Worm (Caenorhabditis elegans) whole organism, L2 larva: ENCODE measurements around the gene sec-24.2.

Experiments
- C34F6.9 ChIP-seq: fragments of 150-350 bp; optimal IDR thresholded peaks from 2 replicates; lab custom pipeline; 2014; ENCODE audit warnings: missing biosample characterization, missing genetic modification characterization
- F13H6.1 ChIP-seq: sonication (generic microtip); optimal IDR thresholded peaks from 2 replicates; lab custom pipeline; 2016; ENCODE audit warnings: missing genetic modification characterization, missing compliant biosample characterization
- R02D3.7 ChIP-seq: fragments of 150-350 bp; optimal IDR thresholded peaks from 2 replicates; lab custom pipeline; 2014; ENCODE audit warnings: missing biosample characterization, missing genetic modification characterization
- Y55F3AM.14 ChIP-seq: fragments of 200-800 bp; sonication (Bioruptor generic); optimal IDR thresholded peaks from 2 replicates; lab custom pipeline; 2018; ENCODE audit warnings: mild to moderate bottlenecking, missing genetic modification characterization, missing compliant biosample characterization
- ZK546.5 ChIP-seq: sonication (generic microtip); optimal IDR thresholded peaks from 2 replicates; lab custom pipeline; 2017; ENCODE audit warnings: missing biosample characterization, missing genetic modification characterization
- alr-1 ChIP-seq: fragments of 150-350 bp; optimal IDR thresholded peaks from 2 replicates; lab custom pipeline; 2014; ENCODE audit warnings: missing biosample characterization, missing genetic modification characterization
- aly-2 ChIP-seq: fragments of 150-350 bp; optimal IDR thresholded peaks from 2 replicates; lab custom pipeline; 2014; ENCODE audit warnings: missing biosample characterization, missing genetic modification characterization
- blmp-1 ChIP-seq: sonication (generic microtip); optimal IDR thresholded peaks from 2 replicates; lab custom pipeline; 2017; ENCODE audit warnings: missing genetic modification characterization, mild to moderate bottlenecking, missing compliant biosample characterization, antibody characterized with exemption, moderate library complexity; ENCODE audit not compliant: insufficient read depth
- ceh-16 ChIP-seq: fragments of 150-350 bp; optimal IDR thresholded peaks from 2 replicates; lab custom pipeline; 2014; ENCODE audit warnings: missing biosample characterization, missing genetic modification characterization
- ceh-82 ChIP-seq: fragments of 150-350 bp; optimal IDR thresholded peaks from 2 replicates; lab custom pipeline; 2014; ENCODE audit warnings: missing biosample characterization, missing genetic modification characterization
- crh-2 ChIP-seq: sonication (generic microtip); optimal IDR thresholded peaks from 2 replicates; lab custom pipeline; 2017; ENCODE audit warnings: missing biosample characterization, missing genetic modification characterization
- dmd-4 ChIP-seq: sonication (generic microtip); optimal IDR thresholded peaks from 2 replicates; lab custom pipeline; 2017; ENCODE audit warnings: missing biosample characterization, missing genetic modification characterization
- egl-27 ChIP-seq: sonication (generic microtip); optimal IDR thresholded peaks from 3 replicates; lab custom pipeline; 2017; ENCODE audit warnings: missing biosample characterization, missing genetic modification reagents, missing genetic modification characterization
- elt-1 ChIP-seq: fragments of 150-350 bp; optimal IDR thresholded peaks from 2 replicates; lab custom pipeline; 2014; ENCODE audit warnings: missing biosample characterization, missing genetic modification characterization
- elt-3 ChIP-seq: sonication (generic microtip); optimal IDR thresholded peaks from 2 replicates; lab custom pipeline; 2017; ENCODE audit warnings: missing biosample characterization, missing genetic modification characterization
- fos-1 ChIP-seq: fragments of 150-350 bp; optimal IDR thresholded peaks from 2 replicates; lab custom pipeline; 2014; ENCODE audit warnings: missing biosample characterization, missing genetic modification characterization
- gmeb-1 ChIP-seq: fragments of 150-350 bp; optimal IDR thresholded peaks from 2 replicates; lab custom pipeline; 2014; ENCODE audit warnings: missing biosample characterization, missing genetic modification characterization
- lin-11 ChIP-seq: fragments of 150-350 bp; sonication (generic microtip); optimal IDR thresholded peaks from 2 replicates; lab custom pipeline; 2014; ENCODE audit warnings: missing biosample characterization, missing genetic modification characterization, inconsistent platforms, mixed read lengths
- lin-13 ChIP-seq: fragments of 150-350 bp; optimal IDR thresholded peaks from 2 replicates; lab custom pipeline; 2014; ENCODE audit warnings: missing biosample characterization, missing genetic modification reagents, missing genetic modification characterization
- lin-39 ChIP-seq: fragments of 150-350 bp; optimal IDR thresholded peaks from 2 replicates; lab custom pipeline; 2014; ENCODE audit warnings: missing biosample characterization, missing genetic modification reagents, missing genetic modification characterization
- lsy-2 ChIP-seq, 2 experiments: fragments of 150-350 bp in 1 of 2; sonication (generic microtip) in 1 of 2; optimal IDR thresholded peaks; 2 replicates each; lab custom pipeline; 2014 to 2017; ENCODE audit warnings: missing biosample characterization in 2 of 2, missing genetic modification characterization in 2 of 2
- mab-5 ChIP-seq: fragments of 150-350 bp; optimal IDR thresholded peaks from 2 replicates; lab custom pipeline; 2014; ENCODE audit warnings: missing biosample characterization, missing genetic modification characterization
- mbf-1 ChIP-seq: sonication (generic microtip); optimal IDR thresholded peaks from 2 replicates; lab custom pipeline; 2017; ENCODE audit warnings: missing biosample characterization, missing genetic modification characterization
- mdl-1 ChIP-seq, 2 experiments: fragments of 150-350 bp in 1 of 2; sonication (generic microtip) in 1 of 2; optimal IDR thresholded peaks; 2 replicates each; lab custom pipeline; 2017; ENCODE audit warnings: missing biosample characterization in 2 of 2, missing genetic modification characterization in 2 of 2
- nhr-10 ChIP-seq: sonication (generic microtip); optimal IDR thresholded peaks from 2 replicates; lab custom pipeline; 2017; ENCODE audit warnings: missing biosample characterization, missing genetic modification characterization
- nhr-11 ChIP-seq: fragments of 150-350 bp; optimal IDR thresholded peaks from 2 replicates; lab custom pipeline; 2014; ENCODE audit warnings: missing biosample characterization, missing genetic modification characterization
- nhr-12 ChIP-seq: fragments of 150-350 bp; optimal IDR thresholded peaks from 2 replicates; lab custom pipeline; 2014; ENCODE audit warnings: missing biosample characterization, missing genetic modification characterization
- nhr-129 ChIP-seq: fragments of 150-350 bp; optimal IDR thresholded peaks from 2 replicates; lab custom pipeline; 2014; ENCODE audit warnings: missing biosample characterization, missing genetic modification characterization
- nhr-21 ChIP-seq: fragments of 150-350 bp; optimal IDR thresholded peaks from 2 replicates; lab custom pipeline; 2014; ENCODE audit warnings: missing biosample characterization, missing genetic modification characterization
- nhr-237 ChIP-seq: fragments of 150-350 bp; optimal IDR thresholded peaks from 2 replicates; lab custom pipeline; 2014; ENCODE audit warnings: missing biosample characterization, missing genetic modification characterization
- nhr-25 ChIP-seq: fragments of 150-350 bp; sonication (generic microtip); optimal IDR thresholded peaks from 3 replicates; lab custom pipeline; 2014; ENCODE audit warnings: missing biosample characterization, missing genetic modification characterization
- nhr-6 ChIP-seq: fragments of 150-350 bp; optimal IDR thresholded peaks from 2 replicates; lab custom pipeline; 2014; ENCODE audit warnings: missing biosample characterization, missing genetic modification characterization
- nhr-77 ChIP-seq: fragments of 150-350 bp; optimal IDR thresholded peaks from 2 replicates; lab custom pipeline; 2014; ENCODE audit warnings: missing biosample characterization, missing genetic modification characterization
- peb-1 ChIP-seq: fragments of 150-350 bp; optimal IDR thresholded peaks from 2 replicates; lab custom pipeline; 2014; ENCODE audit warnings: missing biosample characterization, missing genetic modification characterization
- sem-4 ChIP-seq: fragments of 150-350 bp; optimal IDR thresholded peaks from 2 replicates; lab custom pipeline; 2014; ENCODE audit warnings: missing biosample characterization, missing genetic modification reagents, missing genetic modification characterization
- skn-1 ChIP-seq: sonication (generic microtip); optimal IDR thresholded peaks from 2 replicates; lab custom pipeline; 2017; ENCODE audit warnings: missing biosample characterization, missing genetic modification characterization
- sma-3 ChIP-seq: sonication (generic microtip); optimal IDR thresholded peaks from 2 replicates; lab custom pipeline; 2016; ENCODE audit warnings: missing genetic modification reagents, missing genetic modification characterization, missing compliant biosample characterization
- sma-9 ChIP-seq, 2 experiments: fragments of 150-350 bp in 1 of 2; sonication (generic microtip) in 1 of 2; optimal IDR thresholded peaks; 2 replicates each; lab custom pipeline; 2014 to 2016; ENCODE audit warnings: missing genetic modification characterization in 2 of 2, mild to moderate bottlenecking in 1 of 2, missing biosample characterization in 1 of 2, missing compliant biosample characterization in 1 of 2, missing genetic modification reagents in 1 of 2, moderate library complexity in 1 of 2
- unc-39 ChIP-seq: fragments of 150-350 bp; optimal IDR thresholded peaks from 2 replicates; lab custom pipeline; 2014; ENCODE audit warnings: missing biosample characterization, missing genetic modification characterization
- unc-55 ChIP-seq: fragments of 150-350 bp; sonication (generic microtip); optimal IDR thresholded peaks from 3 replicates; lab custom pipeline; 2014; ENCODE audit warnings: missing biosample characterization, missing genetic modification reagents, missing genetic modification characterization
- unc-62 ChIP-seq: fragments of 150-350 bp; optimal IDR thresholded peaks from 2 replicates; lab custom pipeline; 2014; ENCODE audit warnings: missing biosample characterization, missing genetic modification reagents, missing genetic modification characterization
- zag-1 ChIP-seq: fragments of 150-350 bp; optimal IDR thresholded peaks from 2 replicates; lab custom pipeline; 2014; ENCODE audit warnings: missing biosample characterization, missing genetic modification characterization
- ztf-1 ChIP-seq: fragments of 200-800 bp; sonication (Bioruptor generic); conservative IDR thresholded peaks from 2 replicates; pipeline ENCODE4 v1.3.6; 2022; ENCODE audit warnings: missing genetic modification characterization, missing compliant biosample characterization
- ztf-11 ChIP-seq: sonication (generic microtip); optimal IDR thresholded peaks from 2 replicates; lab custom pipeline; 2017; ENCODE audit warnings: missing biosample characterization, missing genetic modification characterization
- ztf-4 ChIP-seq: fragments of 150-350 bp; optimal IDR thresholded peaks from 2 replicates; lab custom pipeline; 2014; ENCODE audit warnings: missing biosample characterization, missing genetic modification characterization

sec-24.2 gene

ce11 chrIV:12360742-12361195 is at the start of gene sec-24.2:
TSS of gene sec-24.2 (minus strand) at chrIV:12360792.
- TF ChIP-seq C34F6.9 (tag; lab: Kevin White, UChicago): peak; percentile 0
- no peak for TF ChIP-seq lsy-2 (tag; optimal IDR thresholded peaks at IDR 0.05; lab: Kevin White, UChicago)
- TF ChIP-seq, all 48 proteins: peak for 1

- TF ChIP-seq nhr-12 (tag; lab: Kevin White, UChicago): no peak
- no peak for TF ChIP-seq ztf-11 (tag; lab: Kevin White, UChicago)
- no peak for TF ChIP-seq ZK546.5
- no peak for TF ChIP-seq crh-2 (tag; lab: Kevin White, UChicago)
- no peak for TF ChIP-seq alr-1 (tag; lab: Kevin White, UChicago)
- TF ChIP-seq sma-3 (GFP tag; lab: Kevin White, UChicago): no peak
- no peak for TF ChIP-seq aly-2 (tag; lab: Kevin White, UChicago)
- no peak for TF ChIP-seq unc-62 (GFP tag; lab: Kevin White, UChicago)
- no peak for TF ChIP-seq skn-1 (tag; lab: Kevin White, UChicago)
These were observed 49.6 kb upstream of the sec-24.2 start, which contains the start of gene acl-13 for ce11 chrIV:12410167-12410566. TSS of gene acl-13 (plus strand) at chrIV:12410467.

- TF ChIP-seq peb-1 (tag; lab: Kevin White, UChicago) (no peak), blmp-1 (tag; lab: Kevin White, UChicago) (no peak), ceh-82 (no peak), nhr-10 (no peak), unc-55 (GFP tag; lab: Kevin White, UChicago) (no peak), egl-27 (no peak), unc-39 (tag; lab: Kevin White, UChicago) (no peak), elt-1 (tag; lab: Kevin White, UChicago) (no peak), sma-3 (GFP tag; lab: Kevin White, UChicago) (no peak)
These were observed 48.0 kb upstream of the sec-24.2 start, which contains the start of gene dsb-1 for ce11 chrIV:12408625-12409024. TSS of gene dsb-1 (plus strand) at chrIV:12408925.

- no peak for TF ChIP-seq ztf-11 (tag; lab: Kevin White, UChicago)
- peak; percentile 87 for TF ChIP-seq crh-2 (tag; lab: Kevin White, UChicago)
- peak; percentile 79 for TF ChIP-seq lin-11 (tag; lab: Kevin White, UChicago)
- TF ChIP-seq nhr-25: peak; percentile 71
- peak; percentile 64 for TF ChIP-seq ztf-4 (tag; lab: Kevin White, UChicago)
- TF ChIP-seq nhr-6 (tag; lab: Kevin White, UChicago): no peak
- peak; percentile 65 for TF ChIP-seq nhr-21 (tag; lab: Kevin White, UChicago)
- no peak for TF ChIP-seq peb-1 (tag; lab: Kevin White, UChicago)
- TF ChIP-seq nhr-77 (tag; lab: Kevin White, UChicago): no peak
- no peak for TF ChIP-seq ztf-1 (GFP tag; lab: Robert Waterston, UW)
- TF ChIP-seq mdl-1 (tag; optimal IDR thresholded peaks at IDR 0.05; lab: Kevin White, UChicago): no peak
- no peak for TF ChIP-seq skn-1 (tag; lab: Kevin White, UChicago)
- no peak for TF ChIP-seq elt-3 (tag; lab: Kevin White, UChicago)
- TF ChIP-seq F13H6.1 (tag; lab: Kevin White, UChicago): peak; percentile 48
- no peak for TF ChIP-seq R02D3.7 (tag; lab: Kevin White, UChicago)
- no peak for TF ChIP-seq unc-39 (tag; lab: Kevin White, UChicago)
- TF ChIP-seq dmd-4 (tag; lab: Kevin White, UChicago): no peak
- TF ChIP-seq Y55F3AM.14 (GFP tag; lab: Kevin White, UChicago): no peak
- no peak for TF ChIP-seq nhr-11 (tag; lab: Kevin White, UChicago)
- no peak for TF ChIP-seq elt-1 (tag; lab: Kevin White, UChicago)
- TF ChIP-seq sma-9 (GFP tag; optimal IDR thresholded peaks at IDR 0.05; lab: Kevin White, UChicago): peak; percentile 81
- TF ChIP-seq sma-9 (tag; optimal IDR thresholded peaks at IDR 0.05; lab: Kevin White, UChicago): no peak
- no peak for TF ChIP-seq nhr-12 (tag; lab: Kevin White, UChicago)
- TF ChIP-seq unc-55 (GFP tag; lab: Kevin White, UChicago): peak; percentile 97
- no peak for TF ChIP-seq nhr-237 (tag; lab: Kevin White, UChicago)
- TF ChIP-seq egl-27: peak; percentile 12
- TF ChIP-seq ceh-82: no peak
- no peak for TF ChIP-seq blmp-1 (tag; lab: Kevin White, UChicago)
- no peak for TF ChIP-seq mbf-1 (tag; lab: Kevin White, UChicago)
- peak; percentile 78 to 95 for TF ChIP-seq lsy-2 (tag; optimal IDR thresholded peaks at IDR 0.05; lab: Kevin White, UChicago)
- TF ChIP-seq lin-39: no peak
- peak; percentile 85 for TF ChIP-seq C34F6.9 (tag; lab: Kevin White, UChicago)
- peak; percentile 45 for TF ChIP-seq ceh-16 (tag; lab: Kevin White, UChicago)
- TF ChIP-seq zag-1 (tag; lab: Kevin White, UChicago): peak; percentile 63
- peak; percentile 80 for TF ChIP-seq fos-1
- peak; percentile 99 for TF ChIP-seq nhr-129 (tag; lab: Kevin White, UChicago)
- peak; percentile 95 for TF ChIP-seq gmeb-1 (tag; lab: Kevin White, UChicago)
- peak; percentile 22 for TF ChIP-seq mab-5 (tag; lab: Kevin White, UChicago)
- peak; percentile 73 for TF ChIP-seq ZK546.5
- TF ChIP-seq nhr-10: no peak
- TF ChIP-seq lin-13: peak; percentile 91
- TF ChIP-seq sem-4: peak; percentile 72
These were observed 43.5 kb upstream of the sec-24.2 start, which contains the start of gene gex-3 for ce11 chrIV:12404137-12404536. TSS of gene gex-3 (plus strand) at chrIV:12404431.
